Fruit fly (Drosophila melanogaster) whole organism, embryonic: Measurements from ENCODE around the gene Stat92E.
A peak's percentile ranks its signal among the peaks of the same experiment; 100 is the strongest.

Source experiments
- Blimp-1 ChIP-seq: fragments of 200-800 bp; sonication (Bioruptor generic); optimal IDR thresholded peaks from 3 replicates; lab custom pipeline; 2018; ENCODE audit warnings: missing biosample characterization, missing genetic modification characterization, mild to moderate bottlenecking, moderate library complexity, missing genetic modification reagents
- CG10366 ChIP-seq: fragments of 200-800 bp; sonication (Bioruptor generic); IDR thresholded peaks from 2 replicates; pipeline ENCODE4 v1.3.6; 2022; ENCODE audit warnings: missing biosample characterization, missing genetic modification characterization
- CG11560 ChIP-seq: fragments of 200-800 bp; sonication (Bioruptor generic); IDR thresholded peaks from 3 replicates; pipeline ENCODE4 v1.3.6; 2022; ENCODE audit warnings: missing biosample characterization, missing genetic modification characterization
- CG11695 ChIP-seq: fragments of 200-800 bp; sonication (Bioruptor generic); IDR thresholded peaks from 3 replicates; pipeline ENCODE4 v1.3.6; 2022; ENCODE audit warnings: missing biosample characterization, missing genetic modification characterization
- CG12155 ChIP-seq: fragments of 200-800 bp; sonication (Bioruptor generic); optimal IDR thresholded peaks from 3 replicates; lab custom pipeline; 2016; ENCODE audit warnings: missing biosample characterization, missing genetic modification characterization
- CG12236 ChIP-seq: fragments of 200-800 bp; sonication (Bioruptor generic); optimal IDR thresholded peaks from 2 replicates; lab custom pipeline; 2016; ENCODE audit warnings: missing biosample characterization, missing genetic modification characterization
- CG12769 ChIP-seq: fragments of 200-800 bp; sonication (Bioruptor generic); optimal IDR thresholded peaks from 2 replicates; lab custom pipeline; 2019; ENCODE audit warnings: missing biosample characterization, mild to moderate bottlenecking, missing genetic modification characterization, moderate library complexity
- CG13624 ChIP-seq: fragments of 200-800 bp; sonication (Bioruptor generic); optimal IDR thresholded peaks from 2 replicates; lab custom pipeline; 2016; ENCODE audit warnings: missing biosample characterization, missing genetic modification characterization
- CG13775 ChIP-seq: fragments of 200-800 bp; sonication (Bioruptor generic); optimal IDR thresholded peaks from 3 replicates; lab custom pipeline; 2017; ENCODE audit warnings: missing biosample characterization, mild to moderate bottlenecking, missing genetic modification characterization
- CG15601 ChIP-seq: fragments of 200-800 bp; sonication (Bioruptor generic); optimal IDR thresholded peaks from 3 replicates; lab custom pipeline; 2019; ENCODE audit warnings: missing biosample characterization, mild to moderate bottlenecking, missing genetic modification characterization, moderate library complexity
- CG30403 ChIP-seq: fragments of 200-800 bp; sonication (Bioruptor generic); optimal IDR thresholded peaks from 3 replicates; lab custom pipeline; 2016; ENCODE audit warnings: missing biosample characterization, missing genetic modification characterization
- CG3065 ChIP-seq: fragments of 200-800 bp; sonication (Bioruptor generic); optimal IDR thresholded peaks from 2 replicates; lab custom pipeline; 2016; ENCODE audit warnings: missing biosample characterization, missing genetic modification characterization
- CG31365 ChIP-seq: fragments of 200-800 bp; sonication (Bioruptor generic); optimal IDR thresholded peaks from 2 replicates; lab custom pipeline; 2018; ENCODE audit warnings: missing biosample characterization, mild to moderate bottlenecking, missing genetic modification characterization
- CG32772 ChIP-seq: fragments of 200-800 bp; sonication (Bioruptor generic); IDR thresholded peaks from 2 replicates; pipeline ENCODE4 v1.3.6; 2022; ENCODE audit warnings: missing biosample characterization, missing genetic modification characterization
- CG33213 ChIP-seq: fragments of 200-800 bp; sonication (Bioruptor generic); optimal IDR thresholded peaks from 3 replicates; lab custom pipeline; 2016; ENCODE audit warnings: missing biosample characterization, missing genetic modification characterization
- CG5953 ChIP-seq: fragments of 200-800 bp; sonication (Bioruptor generic); IDR thresholded peaks from 2 replicates; pipeline ENCODE4 v1.3.6; 2022; ENCODE audit warnings: missing biosample characterization, missing genetic modification characterization
- CG6791 ChIP-seq: fragments of 200-800 bp; sonication (Bioruptor generic); IDR thresholded peaks from 3 replicates; pipeline ENCODE4 v1.3.6; 2022; ENCODE audit warnings: missing biosample characterization, missing genetic modification characterization; ENCODE audit not compliant: partially characterized antibody
- CG7271 ChIP-seq: fragments of 200-800 bp; sonication (Bioruptor generic); optimal IDR thresholded peaks from 2 replicates; lab custom pipeline; 2018; ENCODE audit warnings: missing biosample characterization, mild to moderate bottlenecking, missing genetic modification characterization, moderate library complexity
- CG8281 ChIP-seq: fragments of 200-800 bp; sonication (Bioruptor generic); optimal IDR thresholded peaks from 2 replicates; lab custom pipeline; 2018; ENCODE audit warnings: missing biosample characterization, mild to moderate bottlenecking, missing genetic modification characterization, moderate library complexity
- CG8290 ChIP-seq, 3 experiments: fragments of 200-800 bp; sonication (Bioruptor generic); optimal IDR thresholded peaks; 2 replicates each; lab custom pipeline; 2016 to 2019; ENCODE audit warnings: missing biosample characterization in 3 of 3, missing genetic modification characterization in 3 of 3, mild to moderate bottlenecking in 2 of 3, moderate library complexity in 1 of 3
- CG9437 ChIP-seq: fragments of 200-800 bp; sonication (Bioruptor generic); optimal IDR thresholded peaks from 2 replicates; lab custom pipeline; 2018; ENCODE audit warnings: missing biosample characterization, mild to moderate bottlenecking, missing genetic modification characterization
- CoRest ChIP-seq: fragments of 200-800 bp; sonication (Bioruptor generic); optimal IDR thresholded peaks from 3 replicates; lab custom pipeline; 2018; ENCODE audit warnings: missing biosample characterization, mild to moderate bottlenecking, missing genetic modification characterization, moderate library complexity
- Dfd ChIP-seq, 2 experiments: fragments of >200 bp; optimal IDR thresholded peaks; 2 replicates each; lab custom pipeline; 2017; ENCODE audit warnings: missing biosample characterization in 2 of 2, missing genetic modification characterization in 2 of 2
- Dp ChIP-seq: fragments of 200-800 bp; sonication (Bioruptor generic); optimal IDR thresholded peaks from 2 replicates; lab custom pipeline; 2018; ENCODE audit warnings: missing biosample characterization, mild to moderate bottlenecking, missing genetic modification characterization, moderate library complexity
- MBD-R2 ChIP-seq: fragments of 200-800 bp; sonication (Bioruptor generic); IDR thresholded peaks from 2 replicates; pipeline ENCODE4 v1.3.6; 2022; ENCODE audit warnings: missing biosample characterization, missing genetic modification characterization
- MTF-1 ChIP-seq: fragments of 200-800 bp; sonication (Bioruptor generic); optimal IDR thresholded peaks from 2 replicates; lab custom pipeline; 2018; ENCODE audit warnings: missing biosample characterization, mild to moderate bottlenecking, missing genetic modification characterization, borderline replicate concordance
- Sin3A ChIP-seq: fragments of >200 bp; optimal IDR thresholded peaks from 2 replicates; lab custom pipeline; 2018
- Sox100B ChIP-seq: fragments of 200-800 bp; sonication (Bioruptor generic); optimal IDR thresholded peaks from 3 replicates; lab custom pipeline; 2018; ENCODE audit warnings: missing biosample characterization, mild to moderate bottlenecking, missing genetic modification characterization
- Sox102F ChIP-seq: fragments of 200-800 bp; sonication (Bioruptor generic); optimal IDR thresholded peaks from 2 replicates; lab custom pipeline; 2018; ENCODE audit warnings: missing biosample characterization, mild to moderate bottlenecking, missing genetic modification characterization, moderate library complexity
- Trl ChIP-seq, 3 experiments: fragments of >200 bp in 2 of 3; fragments of 200-800 bp in 1 of 3; sonication (Bioruptor generic) in 1 of 3; optimal IDR thresholded peaks; 2 replicates in 1 of 3; 3 replicates in 2 of 3; lab custom pipeline; 2016 to 2017; ENCODE audit warnings: missing biosample characterization in 1 of 3, missing genetic modification characterization in 1 of 3
- ac ChIP-seq: fragments of 200-800 bp; sonication (Bioruptor generic); optimal IDR thresholded peaks from 3 replicates; lab custom pipeline; 2017; ENCODE audit warnings: missing biosample characterization, mild to moderate bottlenecking, missing genetic modification characterization
- bigmax ChIP-seq: fragments of 200-800 bp; sonication (Bioruptor generic); optimal IDR thresholded peaks from 2 replicates; lab custom pipeline; 2018; ENCODE audit warnings: missing biosample characterization, mild to moderate bottlenecking, missing genetic modification characterization
- bowl ChIP-seq: fragments of 200-800 bp; sonication (Bioruptor generic); IDR thresholded peaks from 2 replicates; pipeline ENCODE4 v1.3.6; 2022; ENCODE audit warnings: missing biosample characterization, missing genetic modification characterization
- caup ChIP-seq: fragments of 200-800 bp; sonication (Bioruptor generic); optimal IDR thresholded peaks from 3 replicates; lab custom pipeline; 2017; ENCODE audit warnings: missing biosample characterization, mild to moderate bottlenecking, missing genetic modification characterization, moderate library complexity; ENCODE audit not compliant: severe bottlenecking
- chm ChIP-seq: fragments of 200-800 bp; sonication (Bioruptor generic); IDR thresholded peaks from 2 replicates; pipeline ENCODE4 v1.3.6; 2022; ENCODE audit warnings: missing biosample characterization, missing genetic modification characterization
- crp ChIP-seq, 2 experiments: fragments of 200-800 bp; sonication (Bioruptor generic); optimal IDR thresholded peaks; 2 replicates in 1 of 2; 3 replicates in 1 of 2; lab custom pipeline; 2017; ENCODE audit warnings: missing biosample characterization in 2 of 2, missing genetic modification characterization in 2 of 2, mild to moderate bottlenecking in 1 of 2, moderate library complexity in 1 of 2
- dmrt11E ChIP-seq: fragments of 200-800 bp; sonication (Bioruptor generic); optimal IDR thresholded peaks from 3 replicates; lab custom pipeline; 2018; ENCODE audit warnings: missing biosample characterization, mild to moderate bottlenecking, missing genetic modification characterization, moderate library complexity
- eve ChIP-seq, 2 experiments: fragments of >200 bp; optimal IDR thresholded peaks; 2 replicates each; lab custom pipeline; 2017; ENCODE audit warnings: missing biosample characterization in 2 of 2, missing genetic modification characterization in 2 of 2
- exex ChIP-seq: fragments of 200-800 bp; sonication (Bioruptor generic); optimal IDR thresholded peaks from 4 replicates; lab custom pipeline; 2018; ENCODE audit warnings: missing biosample characterization, mild to moderate bottlenecking, missing genetic modification characterization, moderate library complexity
- fru ChIP-seq: fragments of >200 bp; optimal IDR thresholded peaks from 2 replicates; lab custom pipeline; 2017
- hkb ChIP-seq, 2 experiments: fragments of 200-800 bp in 1 of 2; fragments of >200 bp in 1 of 2; sonication (Bioruptor generic) in 1 of 2; IDR thresholded peaks in 1 of 2; optimal IDR thresholded peaks in 1 of 2; 2 replicates each; pipeline versions ENCODE4 v1.3.6 to Lab custom; 2017 to 2022; ENCODE audit warnings: missing biosample characterization in 1 of 2, missing genetic modification characterization in 1 of 2
- ind ChIP-seq: fragments of 200-800 bp; sonication (Bioruptor generic); optimal IDR thresholded peaks from 3 replicates; lab custom pipeline; 2016; ENCODE audit warnings: missing biosample characterization, missing genetic modification characterization
- oc ChIP-seq: fragments of 200-800 bp; sonication (Bioruptor generic); optimal IDR thresholded peaks from 2 replicates; lab custom pipeline; 2018; ENCODE audit warnings: missing biosample characterization, mild to moderate bottlenecking, missing genetic modification characterization, moderate library complexity
- pnt ChIP-seq: fragments of 200-800 bp; sonication (Bioruptor generic); optimal IDR thresholded peaks from 3 replicates; lab custom pipeline; 2016; ENCODE audit warnings: missing biosample characterization, missing genetic modification characterization
- run ChIP-seq: fragments of 200-800 bp; sonication (Bioruptor generic); optimal IDR thresholded peaks from 3 replicates; lab custom pipeline; 2018; ENCODE audit warnings: missing biosample characterization, mild to moderate bottlenecking, missing genetic modification characterization
- sd ChIP-seq: fragments of 200-800 bp; sonication (Bioruptor generic); optimal IDR thresholded peaks from 3 replicates; lab custom pipeline; 2018; ENCODE audit warnings: missing biosample characterization, mild to moderate bottlenecking, missing genetic modification characterization, moderate library complexity
- slou ChIP-seq: fragments of 200-800 bp; sonication (Bioruptor generic); optimal IDR thresholded peaks from 3 replicates; lab custom pipeline; 2016; ENCODE audit warnings: missing biosample characterization, missing genetic modification characterization
- tap ChIP-seq: fragments of 200-800 bp; optimal IDR thresholded peaks from 3 replicates; lab custom pipeline; 2019; ENCODE audit warnings: missing biosample characterization, mild to moderate bottlenecking, missing genetic modification characterization, moderate library complexity
- tx ChIP-seq: fragments of 200-800 bp; sonication (Bioruptor generic); optimal IDR thresholded peaks from 2 replicates; lab custom pipeline; 2016; ENCODE audit warnings: missing biosample characterization, missing genetic modification characterization
- unc-4 ChIP-seq: fragments of 200-800 bp; sonication (Bioruptor generic); IDR thresholded peaks from 2 replicates; pipeline ENCODE4 v1.3.6; 2022; ENCODE audit warnings: missing biosample characterization, missing genetic modification characterization; ENCODE audit not compliant: partially characterized antibody

Stat92E gene

DNA sequence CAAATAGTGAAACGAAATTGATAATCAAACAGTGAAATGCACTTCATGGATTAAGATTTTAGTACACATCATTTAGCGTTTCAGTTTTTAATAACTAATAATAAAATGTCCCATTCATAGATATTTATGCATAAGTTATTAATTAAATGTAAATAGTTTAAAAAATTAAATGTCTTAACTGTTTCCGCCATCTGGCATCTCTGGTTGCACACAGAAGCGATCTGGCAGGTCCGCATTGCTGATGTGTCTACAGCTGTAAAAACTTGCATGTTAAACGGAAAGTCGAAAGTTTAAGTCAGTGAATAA is 36.3 kb upstream of the Stat92E start, which contains the start of gene Srp72 (continued):
- TF ChIP-seq CG32772 (GFP tag; lab: Robert Waterston, UW) (0 out of 2 replicates have a peak, but pooled peaks have one; percentile 30), CG12236 (GFP tag; lab: Kevin White, UChicago) (no peak), MBD-R2 (GFP tag; lab: Robert Waterston, UW) (peak; percentile 19; the same call in 1 of the 2 replicates), unc-4 (GFP tag; lab: Robert Waterston, UW) (no peak), ind (GFP tag; lab: Kevin White, UChicago) (peak; percentile 69), Sox102F (peak; percentile 41), caup (no peak), CG12769 (no peak), CG5953 (no peak), tap (tag; lab: Kevin White, UChicago) (no peak), CG30403 (peak; percentile 68), run (no peak), ac (GFP tag; lab: Kevin White, UChicago) (no peak), CG7271 (tag; lab: Kevin White, UChicago) (no peak), oc (tag; lab: Kevin White, UChicago) (no peak), pnt (no peak), bowl (no peak), fru (lab: Kevin White, UChicago) (no peak), CoRest (tag; lab: Kevin White, UChicago) (peak; percentile 42), tx (GFP tag; lab: Kevin White, UChicago) (no peak), Dfd (GFP tag; optimal IDR thresholded peaks at IDR 0.05; lab: Kevin White, UChicago) (no peak), CG11695 (GFP tag; lab: Robert Waterston, UW) (peak; percentile 68; the same call in 2 of the 3 replicates), dmrt11E (tag; lab: Kevin White, UChicago) (peak; percentile 39), CG11560 (tag; lab: Robert Waterston, UW) (no peak), hkb (optimal IDR thresholded peaks at IDR 0.05; lab: Kevin White, UChicago) (no peak), hkb (GFP tag; IDR thresholded peaks at IDR 0.05; lab: Robert Waterston, UW) (peak; percentile 63), CG3065 (GFP tag; lab: Kevin White, UChicago) (no peak), sd (tag; lab: Kevin White, UChicago) (peak; percentile 33), CG31365 (no peak), Trl (optimal IDR thresholded peaks at IDR 0.05; lab: Kevin White, UChicago) (no peak), Trl (GFP tag; optimal IDR thresholded peaks at IDR 0.05; lab: Kevin White, UChicago) (peak; percentile 0), chm (GFP tag; lab: Robert Waterston, UW) (peak; percentile 23; the same call in 1 of the 2 replicates), CG13775 (GFP tag; lab: Kevin White, UChicago) (peak; percentile 56), Dp (GFP tag; lab: Kevin White, UChicago) (peak; percentile 10), exex (tag; lab: Kevin White, UChicago) (peak; percentile 37), crp (GFP tag; optimal IDR thresholded peaks at IDR 0.05; lab: Kevin White, UChicago) (peak in 1 of 2 experiments; percentile 72), CG8281 (no peak), eve (GFP tag; optimal IDR thresholded peaks at IDR 0.05; lab: Kevin White, UChicago) (no peak), CG33213 (GFP tag; lab: Kevin White, UChicago) (peak; percentile 18), bigmax (GFP tag; lab: Kevin White, UChicago) (no peak), CG12155 (GFP tag; lab: Kevin White, UChicago) (peak; percentile 51), CG6791 (GFP tag; lab: Robert Waterston, UW) (no peak), Sin3A (peak; percentile 46), MTF-1 (GFP tag; lab: Kevin White, UChicago) (no peak), slou (no peak), CG8290 (GFP tag; optimal IDR thresholded peaks at IDR 0.05; lab: Kevin White, UChicago) (no peak), CG8290 (tag; optimal IDR thresholded peaks at IDR 0.05; lab: Kevin White, UChicago) (no peak), CG13624 (GFP tag; lab: Kevin White, UChicago) (no peak), CG15601 (tag; lab: Kevin White, UChicago) (peak; percentile 13), CG10366 (GFP tag; lab: Robert Waterston, UW) (peak; percentile 23; the same call in 1 of the 2 replicates), CG9437 (GFP tag; lab: Kevin White, UChicago) (peak; percentile 84), Sox100B (no peak), Blimp-1 (peak; percentile 56)
